Fruit fly (Drosophila melanogaster): ENCODE measurements around the gene santa-maria.

- TF ChIP-seq CG8478 (optimal IDR thresholded peaks at IDR 0.05) (no peak), CTCF (optimal IDR thresholded peaks at IDR 0.05) (no peak)
Observed at dm6 chr2L:7398528-7398927, 52.5 kb downstream of the santa-maria start, which contains the start of gene CG5160.
